Fruit fly (Drosophila melanogaster): ENCODE data around the gene CG17726.

The CG17726 gene

dm6 chr3R:11196648-11197388 is 29.7 kb upstream of the CG17726 start (continued):
- peak; percentile 97 for TF ChIP-seq CG4730 (GFP tag; IDR thresholded peaks at IDR 0.05)
- peak; percentile 20; the same call in 1 of the 2 replicates for TF ChIP-seq CG13287 (GFP tag; IDR thresholded peaks at IDR 0.05; ENCODE audit: partially characterized antibody)
- peak; percentile 97 for TF ChIP-seq ro (GFP tag; IDR thresholded peaks at IDR 0.05)
- TF ChIP-seq HLH4C (GFP tag; IDR thresholded peaks at IDR 0.05; ENCODE audit: partially characterized antibody) = no peak
- TF ChIP-seq CG14860 (GFP tag; IDR thresholded peaks at IDR 0.05; ENCODE audit: partially characterized antibody) = no peak
- TF ChIP-seq Sry-δ (GFP tag; optimal IDR thresholded peaks at IDR 0.05) = peak; percentile 17
- peak; percentile 96 for TF ChIP-seq gce (GFP tag; IDR thresholded peaks at IDR 0.05)
- TF ChIP-seq run (tag; optimal IDR thresholded peaks at IDR 0.05) = peak; percentile 98
- TF ChIP-seq CG10979 (tag; optimal IDR thresholded peaks at IDR 0.05) = peak; percentile 99
- peak; percentile 94 for TF ChIP-seq sd (tag; optimal IDR thresholded peaks at IDR 0.05)
- peak; percentile 98 for TF ChIP-seq CG14441 (GFP tag; IDR thresholded peaks at IDR 0.05)
- peak; percentile 98 for TF ChIP-seq so (GFP tag; IDR thresholded peaks at IDR 0.05)
- TF ChIP-seq CG30403 (GFP tag; optimal IDR thresholded peaks at IDR 0.05) = peak; percentile 99
- TF ChIP-seq eyg (GFP tag; optimal IDR thresholded peaks at IDR 0.05) = no peak
- TF ChIP-seq usp (GFP tag; optimal IDR thresholded peaks at IDR 0.05) = no peak
- peak; percentile 93 to 100 for TF ChIP-seq Hr51 (GFP tag; optimal IDR thresholded peaks at IDR 0.05)
- peak; percentile 56 for TF ChIP-seq HmgD (GFP tag; optimal IDR thresholded peaks at IDR 0.05)
- peak; percentile 78; the same call in 2 of the 4 replicates for TF ChIP-seq chinmo (GFP tag; IDR thresholded peaks at IDR 0.05; ENCODE audit: partially characterized antibody)
- TF ChIP-seq ftz-f1 (GFP tag; optimal IDR thresholded peaks at IDR 0.05) = peak; percentile 46
- peak; percentile 98 for TF ChIP-seq vvl (GFP tag; IDR thresholded peaks at IDR 0.05)
- TF ChIP-seq CG33557 (GFP tag; optimal IDR thresholded peaks at IDR 0.05) = peak; percentile 90
- TF ChIP-seq zf30C (GFP tag; optimal IDR thresholded peaks at IDR 0.05) = no peak
- peak; percentile 98 for TF ChIP-seq CG6683 (GFP tag; optimal IDR thresholded peaks at IDR 0.05)
- peak; percentile 97 for TF ChIP-seq CG12299 (tag; optimal IDR thresholded peaks at IDR 0.05)
- TF ChIP-seq seq (GFP tag; IDR thresholded peaks at IDR 0.05) = peak; percentile 98
- TF ChIP-seq CG4424 (GFP tag; optimal IDR thresholded peaks at IDR 0.05) = peak; percentile 98
- peak; percentile 96 for TF ChIP-seq az2 (GFP tag; optimal IDR thresholded peaks at IDR 0.05)
- TF ChIP-seq Trl (optimal IDR thresholded peaks at IDR 0.05) = peak; percentile 71 to 81
- TF ChIP-seq Trl (GFP tag; optimal IDR thresholded peaks at IDR 0.05) = peak; percentile 81
- TF ChIP-seq repo (GFP tag; optimal IDR thresholded peaks at IDR 0.05) = peak; percentile 65
- TF ChIP-seq hbn (GFP tag; IDR thresholded peaks at IDR 0.05; ENCODE audit: partially characterized antibody) = no peak
- no peak for TF ChIP-seq h (optimal IDR thresholded peaks at IDR 0.05)
- TF ChIP-seq fd102C (GFP tag; optimal IDR thresholded peaks at IDR 0.05) = no peak
- TF ChIP-seq CG4820 (GFP tag; optimal IDR thresholded peaks at IDR 0.05) = peak; percentile 97
- TF ChIP-seq Neu2 (GFP tag; optimal IDR thresholded peaks at IDR 0.05; ENCODE audit: borderline replicate concordance) = no peak
- TF ChIP-seq CG8924 (tag; optimal IDR thresholded peaks at IDR 0.05) = peak; percentile 95
- peak; percentile 81 for TF ChIP-seq Bteb2 (GFP tag; optimal IDR thresholded peaks at IDR 0.05)
- peak; percentile 98 for TF ChIP-seq trh (GFP tag; optimal IDR thresholded peaks at IDR 0.05)
- peak; percentile 99 for TF ChIP-seq Dbx (GFP tag; IDR thresholded peaks at IDR 0.05)
- TF ChIP-seq inv (GFP tag; IDR thresholded peaks at IDR 0.05; ENCODE audit: partially characterized antibody) = no peak
- peak; percentile 80 for TF ChIP-seq CG7928 (GFP tag; optimal IDR thresholded peaks at IDR 0.05)
- peak; percentile 60 for TF ChIP-seq ac (GFP tag; optimal IDR thresholded peaks at IDR 0.05)
- TF ChIP-seq CG2889 (GFP tag; IDR thresholded peaks at IDR 0.05) = peak; percentile 96
- peak; percentile 98 for TF ChIP-seq Fer3 (tag; optimal IDR thresholded peaks at IDR 0.05)
- peak; percentile 91 for TF ChIP-seq ham (GFP tag; IDR thresholded peaks at IDR 0.05)
- peak; percentile 99 for TF ChIP-seq jigr1 (GFP tag; IDR thresholded peaks at IDR 0.05)
- peak; percentile 97 for TF ChIP-seq CG14050 (GFP tag; IDR thresholded peaks at IDR 0.05)
- no peak; the same call in 1 of the 2 replicates for TF ChIP-seq amos (GFP tag; IDR thresholded peaks at IDR 0.05; ENCODE audit: partially characterized antibody)
- peak; percentile 90 for TF ChIP-seq CG15514 (GFP tag; optimal IDR thresholded peaks at IDR 0.05)

Data from whole organism, embryonic.